Fruit fly (Drosophila melanogaster): ENCODE measurements around the gene Pak3.

The Pak3 gene

DNA sequence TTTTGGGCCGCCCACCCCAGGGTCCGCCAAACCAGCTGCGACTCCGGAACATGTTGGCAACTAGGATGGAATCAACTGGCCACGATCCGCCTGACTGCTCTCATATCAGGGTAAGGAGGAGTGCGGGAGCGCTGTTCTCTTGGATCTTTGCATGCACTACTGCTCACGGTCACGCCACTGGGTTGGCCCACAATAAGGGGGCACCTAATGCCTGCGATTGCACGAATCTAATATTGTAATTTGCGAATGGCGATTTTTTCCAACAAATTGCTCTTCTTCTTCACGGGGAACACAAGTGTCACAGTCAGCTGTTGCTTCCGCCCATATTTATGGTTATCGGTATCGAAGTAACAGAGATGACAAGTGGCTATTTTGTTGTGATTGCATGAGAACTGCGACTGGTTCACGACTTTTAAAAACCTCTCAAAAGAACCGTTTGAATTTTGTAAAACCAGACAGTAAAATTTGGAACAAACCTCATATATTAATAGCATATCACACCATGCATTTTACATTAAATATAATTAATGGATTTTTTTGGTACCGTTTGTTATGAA is 12.2 kb downstream of the Pak3 start, which contains the start of gene ema (continued):
- TF ChIP-seq sens (GFP tag) (peak; percentile 81), maf-S (GFP tag; optimal IDR thresholded peaks at IDR 0.05) (no peak), sima (GFP tag; optimal IDR thresholded peaks at IDR 0.05) (no peak), Scr (GFP tag; IDR thresholded peaks at IDR 0.05; ENCODE audit: partially characterized antibody) (peak; percentile 24; the same call in 1 of the 2 replicates), Dek (tag; optimal IDR thresholded peaks at IDR 0.05) (no peak), gce (GFP tag; IDR thresholded peaks at IDR 0.05) (no peak), Dbx (GFP tag; IDR thresholded peaks at IDR 0.05) (0 out of 3 replicates have a peak, but pooled peaks have one; percentile 38), gro (GFP tag; optimal IDR thresholded peaks at IDR 0.05) (no peak), CG12391 (tag; optimal IDR thresholded peaks at IDR 0.05) (peak; percentile 41), CG12744 (GFP tag; optimal IDR thresholded peaks at IDR 0.05) (no peak), Stat92E (GFP tag; optimal IDR thresholded peaks at IDR 0.05) (peak in 1 of 3 experiments; percentile 10), Aef1 (GFP tag; IDR thresholded peaks at IDR 0.05) (no peak), CG18011 (GFP tag; optimal IDR thresholded peaks at IDR 0.05) (no peak), CG11695 (GFP tag; IDR thresholded peaks at IDR 0.05) (no peak), CG13287 (GFP tag; IDR thresholded peaks at IDR 0.05; ENCODE audit: partially characterized antibody) (peak; percentile 65), Elba2 (GFP tag; optimal IDR thresholded peaks at IDR 0.05) (no peak), Spps (tag; optimal IDR thresholded peaks at IDR 0.05) (no peak), Lhr (GFP tag; optimal IDR thresholded peaks at IDR 0.05) (no peak), CG34224 (GFP tag; IDR thresholded peaks at IDR 0.05; ENCODE audit: partially characterized antibody) (peak; percentile 53; the same call in 1 of the 3 replicates), CG17802 (tag; optimal IDR thresholded peaks at IDR 0.05) (no peak), CG4360 (GFP tag; IDR thresholded peaks at IDR 0.05) (0 out of 2 replicates have a peak, but pooled peaks have one; percentile 30), CG14710 (tag; optimal IDR thresholded peaks at IDR 0.05) (peak; percentile 43), dpn (GFP tag; optimal IDR thresholded peaks at IDR 0.05) (peak; percentile 24), PHDP (tag; optimal IDR thresholded peaks at IDR 0.05) (peak; percentile 8), otp (GFP tag; IDR thresholded peaks at IDR 0.05) (no peak), disco-r (GFP tag; optimal IDR thresholded peaks at IDR 0.05) (no peak), pfk (GFP tag; optimal IDR thresholded peaks at IDR 0.05) (no peak), nmo (GFP tag; optimal IDR thresholded peaks at IDR 0.05) (peak; percentile 28), CG6272 (GFP tag; IDR thresholded peaks at IDR 0.05) (0 out of 2 replicates have a peak, but pooled peaks have one; percentile 9), wek (GFP tag; optimal IDR thresholded peaks at IDR 0.05) (no peak), nerfin-1 (tag; optimal IDR thresholded peaks at IDR 0.05) (peak; percentile 4), Deaf1 (tag; optimal IDR thresholded peaks at IDR 0.05) (no peak), ssp (GFP tag; IDR thresholded peaks at IDR 0.05) (no peak), CG13624 (GFP tag; optimal IDR thresholded peaks at IDR 0.05) (peak; percentile 17), ttk (GFP tag; IDR thresholded peaks at IDR 0.05) (no peak), lbe (GFP tag; optimal IDR thresholded peaks at IDR 0.05) (peak; percentile 0), fd3F (GFP tag; optimal IDR thresholded peaks at IDR 0.05) (no peak), CG2202 (tag; optimal IDR thresholded peaks at IDR 0.05) (no peak), CG1647 (GFP tag; optimal IDR thresholded peaks at IDR 0.05) (no peak), oc (tag; optimal IDR thresholded peaks at IDR 0.05) (no peak), bigmax (GFP tag; optimal IDR thresholded peaks at IDR 0.05) (no peak), CG8478 (optimal IDR thresholded peaks at IDR 0.05) (no peak), jigr1 (GFP tag; IDR thresholded peaks at IDR 0.05) (no peak), YL-1 (GFP tag; optimal IDR thresholded peaks at IDR 0.05) (peak; percentile 80), CG18619 (GFP tag; optimal IDR thresholded peaks at IDR 0.05) (no peak), CG15479 (GFP tag; optimal IDR thresholded peaks at IDR 0.05) (no peak), sim (GFP tag; IDR thresholded peaks at IDR 0.05) (no peak), CG9932 (GFP tag; IDR thresholded peaks at IDR 0.05) (peak; percentile 59), CG16779 (GFP tag; IDR thresholded peaks at IDR 0.05) (no peak), unc-4 (GFP tag; IDR thresholded peaks at IDR 0.05; ENCODE audit: partially characterized antibody) (0 out of 2 replicates have a peak, but pooled peaks have one; percentile 32)
